Worm (Caenorhabditis elegans): ENCODE measurements around the gene H06H21.8.

The H06H21.8 gene

ce11 chrIV:4795111-4795510 lies 25.8 kb downstream of the H06H21.8 start:
- TF ChIP-seq tbx-7 (tag; optimal IDR thresholded peaks at IDR 0.05) (no peak), ceh-24 (tag; optimal IDR thresholded peaks at IDR 0.05) (no peak), dve-1 (tag; optimal IDR thresholded peaks at IDR 0.05) (no peak), ceh-18 (tag; optimal IDR thresholded peaks at IDR 0.05) (no peak), pha-4 (tag; optimal IDR thresholded peaks at IDR 0.05) (no peak), tbx-2 (tag; optimal IDR thresholded peaks at IDR 0.05) (no peak)

ce11 chrIV:4789445-4789844 lies 31.5 kb downstream of the H06H21.8 start, which contains the start of gene R11E3.1:
Gene R11E3.1 (plus strand): TSS chrIV:4789745.
- TF ChIP-seq sdc-2 (tag; optimal IDR thresholded peaks at IDR 0.05) (no peak), pax-1 (tag; optimal IDR thresholded peaks at IDR 0.05) (no peak), zip-5 (tag; optimal IDR thresholded peaks at IDR 0.05) (no peak), rnt-1 (tag; optimal IDR thresholded peaks at IDR 0.05) (no peak), unc-42 (tag; optimal IDR thresholded peaks at IDR 0.05) (no peak), elt-4 (tag; optimal IDR thresholded peaks at IDR 0.05) (no peak), hlh-13 (GFP tag; optimal IDR thresholded peaks at IDR 0.05) (no peak), ceh-14 (tag; optimal IDR thresholded peaks at IDR 0.05) (no peak), ceh-34 (tag; optimal IDR thresholded peaks at IDR 0.05) (no peak), syd-9 (tag; optimal IDR thresholded peaks at IDR 0.05) (no peak), Y22D7AL.16 (tag; optimal IDR thresholded peaks at IDR 0.05) (no peak), ets-4 (tag; optimal IDR thresholded peaks at IDR 0.05) (no peak), ttx-3 (tag; optimal IDR thresholded peaks at IDR 0.05) (no peak), tbx-2 (tag; optimal IDR thresholded peaks at IDR 0.05) (no peak), pag-3 (tag; optimal IDR thresholded peaks at IDR 0.05; ENCODE audit: borderline replicate concordance) (no peak)

DNA sequence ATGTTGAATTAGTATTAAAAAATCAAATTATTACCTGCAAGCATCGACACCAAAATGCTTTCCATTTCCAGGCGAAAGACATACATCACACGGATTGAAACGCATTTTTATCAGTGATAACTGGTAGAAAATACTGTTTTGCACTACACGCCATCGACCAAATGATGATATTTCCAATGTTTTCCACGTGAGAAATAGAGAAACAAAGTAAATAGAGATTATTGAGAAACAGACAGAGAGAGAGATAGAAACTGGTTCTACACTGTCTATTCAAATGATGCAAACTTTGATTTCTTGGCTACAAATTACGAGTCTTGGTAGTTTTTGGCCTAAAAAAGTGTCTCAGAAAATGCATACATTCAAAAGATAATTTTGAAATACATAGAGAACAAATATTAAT lies 32.6 kb downstream of the H06H21.8 start, which contains the start of gene nhr-104:
Gene nhr-104 (minus strand): TSS at position 361 of the 400 bp plus-strand sequence.
- TF ChIP-seq che-1 (tag; optimal IDR thresholded peaks at IDR 0.05) (no peak), unc-42 (tag; optimal IDR thresholded peaks at IDR 0.05) (no peak), odd-2 (tag; optimal IDR thresholded peaks at IDR 0.05) (no peak), elt-2 (tag; optimal IDR thresholded peaks at IDR 0.05) (peak; percentile 29)

DNA sequence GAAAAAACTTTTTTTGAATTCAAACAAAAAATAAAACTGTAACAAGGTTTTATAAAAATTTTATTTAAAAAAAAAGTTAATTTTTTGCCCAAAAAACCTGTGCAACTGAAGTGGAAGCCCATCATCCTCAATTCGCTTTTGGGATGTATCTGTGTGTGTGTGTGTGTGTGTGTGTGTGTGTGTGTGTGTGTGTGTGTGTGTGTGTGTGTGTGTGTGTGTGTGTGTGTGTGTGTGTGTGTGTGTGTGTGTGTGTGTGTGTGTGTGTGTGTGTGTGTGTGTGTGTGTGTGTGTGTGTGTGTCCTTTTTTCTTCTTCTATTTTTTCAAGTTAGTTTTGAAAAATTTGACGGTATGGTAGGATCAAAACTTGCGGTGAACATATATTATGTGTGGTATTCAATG lies 36.2 kb downstream of the H06H21.8 start:
- peak; percentile 19 for TF ChIP-seq gmeb-2 (tag; optimal IDR thresholded peaks at IDR 0.05)

DNA sequence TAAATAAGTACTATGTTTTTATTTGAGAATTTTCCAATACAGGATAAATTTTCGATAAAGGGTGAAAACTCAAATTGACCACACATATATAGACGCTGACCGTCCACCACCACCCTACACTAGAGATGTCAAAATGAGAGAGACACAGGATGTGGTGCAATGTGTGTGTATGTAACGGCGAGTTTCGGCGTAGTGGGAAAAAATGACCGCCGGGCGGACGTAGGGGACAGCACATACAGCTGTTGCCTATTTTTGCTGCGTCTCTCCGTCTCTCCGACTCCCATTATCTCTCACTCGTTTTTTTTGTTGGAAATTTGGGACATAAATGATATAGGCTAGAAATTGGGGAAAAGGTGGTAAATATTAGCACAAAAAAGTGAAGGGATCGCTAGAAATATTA lies 39.8 kb downstream of the H06H21.8 start:
- TF ChIP-seq unc-55 (GFP tag; optimal IDR thresholded peaks at IDR 0.05) (no peak), mec-3 (tag; optimal IDR thresholded peaks at IDR 0.05; ENCODE audit: borderline replicate concordance) (no peak), nfya-1 (tag; optimal IDR thresholded peaks at IDR 0.05) (peak; percentile 4), ceh-2 (tag; optimal IDR thresholded peaks at IDR 0.05) (no peak), ceh-19 (GFP tag; optimal IDR thresholded peaks at IDR 0.05) (no peak), lin-11 (tag; optimal IDR thresholded peaks at IDR 0.05) (no peak), madf-2 (tag; optimal IDR thresholded peaks at IDR 0.05) (peak; percentile 15), hlh-6 (tag; optimal IDR thresholded peaks at IDR 0.05) (no peak), ceh-34 (tag; optimal IDR thresholded peaks at IDR 0.05) (no peak), K02D7.2 (tag; optimal IDR thresholded peaks at IDR 0.05) (no peak), elt-2 (tag; optimal IDR thresholded peaks at IDR 0.05) (peak; percentile 23), ets-4 (tag; optimal IDR thresholded peaks at IDR 0.05) (no peak), fkh-6 (tag; optimal IDR thresholded peaks at IDR 0.05) (no peak), ceh-22 (tag; optimal IDR thresholded peaks at IDR 0.05) (no peak), F13H6.1 (tag; optimal IDR thresholded peaks at IDR 0.05) (no peak), nhr-232 (tag; optimal IDR thresholded peaks at IDR 0.05) (no peak), ceh-18 (tag; optimal IDR thresholded peaks at IDR 0.05) (peak; percentile 3), hlh-13 (GFP tag; optimal IDR thresholded peaks at IDR 0.05) (no peak), ceh-45 (GFP tag; IDR thresholded peaks at IDR 0.05) (no peak), ceh-31 (tag; optimal IDR thresholded peaks at IDR 0.05) (no peak), K09A11.1 (tag; optimal IDR thresholded peaks at IDR 0.05; ENCODE audit: insufficient read depth) (no peak), ceh-6 (GFP tag; optimal IDR thresholded peaks at IDR 0.05) (no peak)

Data from whole organism, late embryonic.